Worm (Caenorhabditis elegans): ENCODE measurements around the gene adr-2.

ce11 chrIII:7271083-7271482 is 38.4 kb upstream of the adr-2 start:
- TF ChIP-seq ceh-91 (GFP tag; IDR thresholded peaks at IDR 0.05) (no peak), pha-4 (tag; optimal IDR thresholded peaks at IDR 0.05) (no peak), zim-3 (tag; optimal IDR thresholded peaks at IDR 0.05) (no peak), cebp-1 (GFP tag; IDR thresholded peaks at IDR 0.05) (no peak), cebp-1 (tag; optimal IDR thresholded peaks at IDR 0.05) (no peak), C06A6.2 (GFP tag; conservative IDR thresholded peaks at IDR 0.05) (no peak), unc-130 (GFP tag; optimal IDR thresholded peaks at IDR 0.05) (no peak), gei-17 (GFP tag; optimal IDR thresholded peaks at IDR 0.05) (no peak), unc-62 (GFP tag; optimal IDR thresholded peaks at IDR 0.05) (no peak), K11D2.4 (GFP tag; IDR thresholded peaks at IDR 0.05) (no peak)

Measured in whole organism, young adult.